Worm (Caenorhabditis elegans) whole organism, L1 larva: ENCODE data around the gene C24B9.3.

Source experiments
- C04F5.9 ChIP-seq: sonication (generic microtip); optimal IDR thresholded peaks from 2 replicates; lab custom pipeline; 2016; ENCODE audit warnings: missing genetic modification characterization, missing compliant biosample characterization
- aha-1 ChIP-seq: fragments of 150-350 bp; optimal IDR thresholded peaks from 2 replicates; lab custom pipeline; 2014; ENCODE audit warnings: missing biosample characterization, missing genetic modification characterization
- alr-1 ChIP-seq: fragments of 200-800 bp; sonication (Bioruptor generic); optimal IDR thresholded peaks from 2 replicates; lab custom pipeline; 2018; ENCODE audit warnings: borderline replicate concordance, mild to moderate bottlenecking, missing genetic modification characterization, missing compliant biosample characterization
- aly-2 ChIP-seq: fragments of 150-350 bp; optimal IDR thresholded peaks from 2 replicates; lab custom pipeline; 2014; ENCODE audit warnings: missing biosample characterization, missing genetic modification characterization
- ama-1 ChIP-seq: fragments of 150-350 bp; optimal IDR thresholded peaks from 2 replicates; lab custom pipeline; 2014
- ceh-63 ChIP-seq: fragments of 200-800 bp; sonication (Bioruptor generic); optimal IDR thresholded peaks from 2 replicates; lab custom pipeline; 2018; ENCODE audit warnings: mild to moderate bottlenecking, missing genetic modification characterization, missing compliant biosample characterization
- ceh-82 ChIP-seq, 3 experiments: fragments of 150-350 bp in 1 of 3; sonication (generic microtip) in 2 of 3; optimal IDR thresholded peaks; 2 replicates each; lab custom pipeline; 2014 to 2017; ENCODE audit warnings: missing biosample characterization in 3 of 3, missing genetic modification characterization in 3 of 3
- ceh-88 ChIP-seq: fragments of 200-800 bp; sonication (Bioruptor generic); IDR thresholded peaks from 2 replicates; pipeline ENCODE4 v1.3.6; 2022; ENCODE audit warnings: missing genetic modification characterization, missing compliant biosample characterization
- ceh-90 ChIP-seq: sonication (generic microtip); optimal IDR thresholded peaks from 2 replicates; lab custom pipeline; 2016; ENCODE audit warnings: missing genetic modification characterization, missing compliant biosample characterization
- ces-1 ChIP-seq: fragments of 150-350 bp; optimal IDR thresholded peaks from 2 replicates; lab custom pipeline; 2014; ENCODE audit warnings: missing biosample characterization, missing genetic modification reagents, missing genetic modification characterization
- dpl-1 ChIP-seq, 3 experiments: fragments of 150-350 bp in 2 of 3; sonication (generic microtip) in 1 of 3; optimal IDR thresholded peaks; 2 replicates each; lab custom pipeline; 2014 to 2017; ENCODE audit warnings: missing biosample characterization in 3 of 3, missing genetic modification characterization in 3 of 3, missing genetic modification reagents in 3 of 3
- dsc-1 ChIP-seq: sonication (generic microtip); optimal IDR thresholded peaks from 2 replicates; lab custom pipeline; 2016; ENCODE audit warnings: mild to moderate bottlenecking, missing genetic modification characterization, missing compliant biosample characterization
- efl-3 ChIP-seq: fragments of 200-800 bp; sonication (Bioruptor generic); optimal IDR thresholded peaks from 2 replicates; lab custom pipeline; 2018; ENCODE audit warnings: mild to moderate bottlenecking, missing genetic modification characterization, missing compliant biosample characterization
- elt-2 ChIP-seq: sonication (generic microtip); optimal IDR thresholded peaks from 2 replicates; lab custom pipeline; 2016; ENCODE audit warnings: missing genetic modification characterization, mild to moderate bottlenecking, inconsistent platforms, missing compliant biosample characterization, missing genetic modification reagents
- elt-3 ChIP-seq, 6 experiments: fragments of 150-350 bp in 1 of 6; sonication (generic microtip); optimal IDR thresholded peaks; 2 replicates each; lab custom pipeline; 2017 to 2018; ENCODE audit warnings: missing biosample characterization in 6 of 6, missing genetic modification characterization in 6 of 6, inconsistent platforms in 1 of 6
- ets-5 ChIP-seq: fragments of 200-800 bp; sonication (Bioruptor generic); IDR thresholded peaks from 2 replicates; pipeline ENCODE4 v1.3.6; 2022; ENCODE audit warnings: missing genetic modification characterization, missing compliant biosample characterization
- fkh-10 ChIP-seq: sonication (generic microtip); optimal IDR thresholded peaks from 2 replicates; lab custom pipeline; 2017; ENCODE audit warnings: missing biosample characterization, missing genetic modification reagents, missing genetic modification characterization
- fkh-8 ChIP-seq: sonication (generic microtip); optimal IDR thresholded peaks from 2 replicates; lab custom pipeline; 2016; ENCODE audit warnings: mild to moderate bottlenecking, missing genetic modification characterization, missing compliant biosample characterization
- fos-1 ChIP-seq: fragments of 150-350 bp; optimal IDR thresholded peaks from 2 replicates; lab custom pipeline; 2014; ENCODE audit warnings: missing biosample characterization, missing genetic modification characterization
- hlh-17 ChIP-seq: fragments of 200-800 bp; sonication (Bioruptor generic); optimal IDR thresholded peaks from 2 replicates; lab custom pipeline; 2018; ENCODE audit warnings: missing genetic modification characterization, mild to moderate bottlenecking, missing compliant biosample characterization, moderate library complexity, borderline replicate concordance
- isw-1 ChIP-seq: fragments of 200-800 bp; sonication (Bioruptor generic); IDR thresholded peaks from 2 replicates; pipeline ENCODE4 v1.3.6; 2022; ENCODE audit warnings: missing genetic modification characterization, missing compliant biosample characterization
- lin-13 ChIP-seq: fragments of 150-350 bp; optimal IDR thresholded peaks from 2 replicates; lab custom pipeline; 2014; ENCODE audit warnings: missing biosample characterization, missing genetic modification reagents, missing genetic modification characterization
- lin-14 ChIP-seq: fragments of 200-800 bp; sonication (Bioruptor generic); optimal IDR thresholded peaks from 2 replicates; lab custom pipeline; 2018; ENCODE audit warnings: mild to moderate bottlenecking, missing genetic modification characterization, moderate library complexity, missing compliant biosample characterization
- lin-15B ChIP-seq: fragments of 150-350 bp; sonication (generic microtip); optimal IDR thresholded peaks from 3 replicates; lab custom pipeline; 2014; ENCODE audit warnings: missing biosample characterization, missing genetic modification characterization
- lin-35 ChIP-seq, 2 experiments: fragments of 150-350 bp; optimal IDR thresholded peaks; 2 replicates each; lab custom pipeline; 2014; ENCODE audit warnings: missing biosample characterization in 2 of 2, missing genetic modification characterization in 2 of 2, missing genetic modification reagents in 2 of 2
- lin-39 ChIP-seq: fragments of 150-350 bp; optimal IDR thresholded peaks from 2 replicates; lab custom pipeline; 2014; ENCODE audit warnings: missing biosample characterization, missing genetic modification reagents, missing genetic modification characterization
- lir-3 ChIP-seq: sonication (generic microtip); optimal IDR thresholded peaks from 2 replicates; lab custom pipeline; 2016; ENCODE audit warnings: mild to moderate bottlenecking, missing genetic modification characterization, moderate library complexity, missing compliant biosample characterization; ENCODE audit not compliant: poor library complexity
- mab-9 ChIP-seq: fragments of 200-800 bp; sonication (Bioruptor generic); IDR thresholded peaks from 2 replicates; pipeline ENCODE4 v1.3.6; 2022; ENCODE audit warnings: missing genetic modification reagents, missing genetic modification characterization, missing compliant biosample characterization
- mdl-1 ChIP-seq, 2 experiments: fragments of 150-350 bp; optimal IDR thresholded peaks; 2 replicates each; lab custom pipeline; 2014 to 2017; ENCODE audit warnings: missing biosample characterization in 2 of 2, missing genetic modification characterization in 2 of 2, inconsistent platforms in 1 of 2
- mep-1 ChIP-seq: fragments of 150-350 bp; optimal IDR thresholded peaks from 2 replicates; lab custom pipeline; 2014; ENCODE audit warnings: missing biosample characterization, missing genetic modification characterization
- nhr-12 ChIP-seq: sonication (generic microtip); optimal IDR thresholded peaks from 2 replicates; lab custom pipeline; 2017; ENCODE audit warnings: missing biosample characterization, missing genetic modification characterization
- nhr-237 ChIP-seq: fragments of 150-350 bp; optimal IDR thresholded peaks from 2 replicates; lab custom pipeline; 2014; ENCODE audit warnings: missing biosample characterization, missing genetic modification characterization
- nhr-47 ChIP-seq: sonication (generic microtip); optimal IDR thresholded peaks from 2 replicates; lab custom pipeline; 2016; ENCODE audit warnings: mild to moderate bottlenecking, missing genetic modification characterization, moderate library complexity, missing compliant biosample characterization
- nhr-77 ChIP-seq: fragments of 150-350 bp; optimal IDR thresholded peaks from 2 replicates; lab custom pipeline; 2014; ENCODE audit warnings: missing biosample characterization, missing genetic modification characterization
- nhr-84 ChIP-seq: sonication (generic microtip); optimal IDR thresholded peaks from 2 replicates; lab custom pipeline; 2017; ENCODE audit warnings: missing biosample characterization, missing genetic modification characterization
- nhr-85 ChIP-seq: sonication (generic microtip); peaks from one replicate; lab custom pipeline; 2016; ENCODE audit warnings: missing genetic modification characterization, inconsistent platforms, missing compliant biosample characterization
- nhr-90 ChIP-seq: sonication (generic microtip); optimal IDR thresholded peaks from 2 replicates; lab custom pipeline; 2016; ENCODE audit warnings: mild to moderate bottlenecking, missing genetic modification characterization, missing compliant biosample characterization; ENCODE audit not compliant: poor library complexity
- pag-3 ChIP-seq: sonication (generic microtip); optimal IDR thresholded peaks from 2 replicates; lab custom pipeline; 2017; ENCODE audit warnings: missing genetic modification characterization, mild to moderate bottlenecking, missing compliant biosample characterization, antibody characterized with exemption, borderline replicate concordance; ENCODE audit not compliant: insufficient read depth
- pax-3 ChIP-seq: fragments of 200-800 bp; sonication (Bioruptor generic); optimal IDR thresholded peaks from 2 replicates; lab custom pipeline; 2018; ENCODE audit warnings: mild to moderate bottlenecking, missing genetic modification characterization, moderate library complexity, missing compliant biosample characterization
- pqm-1 ChIP-seq: sonication (generic microtip); optimal IDR thresholded peaks from 3 replicates; lab custom pipeline; 2017; ENCODE audit warnings: missing biosample characterization, missing genetic modification characterization
- rnt-1 ChIP-seq: sonication (generic microtip); optimal IDR thresholded peaks from 2 replicates; lab custom pipeline; 2016; ENCODE audit warnings: mild to moderate bottlenecking, missing genetic modification characterization, moderate library complexity, missing compliant biosample characterization
- sup-37 ChIP-seq: fragments of 200-800 bp; sonication (Bioruptor generic); optimal IDR thresholded peaks from 2 replicates; lab custom pipeline; 2018; ENCODE audit warnings: mild to moderate bottlenecking, missing genetic modification characterization, missing compliant biosample characterization
- swsn-7 ChIP-seq: sonication (generic microtip); optimal IDR thresholded peaks from 2 replicates; lab custom pipeline; 2016; ENCODE audit warnings: missing genetic modification characterization, missing compliant biosample characterization
- tlp-1 ChIP-seq: fragments of 150-350 bp; optimal IDR thresholded peaks from 2 replicates; lab custom pipeline; 2014; ENCODE audit warnings: missing biosample characterization, missing genetic modification characterization
- unc-62 ChIP-seq: fragments of 150-350 bp; optimal IDR thresholded peaks from 2 replicates; lab custom pipeline; 2014; ENCODE audit warnings: missing biosample characterization, missing genetic modification reagents, missing genetic modification characterization
- unc-98 ChIP-seq: fragments of 200-800 bp; sonication (Bioruptor generic); IDR thresholded peaks from 2 replicates; pipeline ENCODE4 v1.3.6; 2022; ENCODE audit warnings: missing genetic modification characterization, missing compliant biosample characterization
- vab-15 ChIP-seq: sonication (generic microtip); optimal IDR thresholded peaks from 2 replicates; lab custom pipeline; 2017; ENCODE audit warnings: missing genotype, mild to moderate bottlenecking, missing genetic modification characterization, missing compliant biosample characterization
- xbp-1 ChIP-seq: sonication (generic microtip); optimal IDR thresholded peaks from 2 replicates; lab custom pipeline; 2016; ENCODE audit warnings: missing genetic modification characterization, missing compliant biosample characterization
- zag-1 ChIP-seq: fragments of 150-350 bp; optimal IDR thresholded peaks from 2 replicates; lab custom pipeline; 2014; ENCODE audit warnings: missing biosample characterization, missing genetic modification characterization
- zip-4 ChIP-seq: fragments of 200-800 bp; sonication (Bioruptor generic); optimal IDR thresholded peaks from 2 replicates; lab custom pipeline; 2018; ENCODE audit warnings: mild to moderate bottlenecking, missing genetic modification characterization, moderate library complexity, missing compliant biosample characterization
- ztf-11 ChIP-seq, 2 experiments: sonication (generic microtip); optimal IDR thresholded peaks; 2 replicates each; lab custom pipeline; 2016 to 2017; ENCODE audit warnings: missing genetic modification characterization in 2 of 2, missing biosample characterization in 1 of 2, missing compliant biosample characterization in 1 of 2
- ztf-4 ChIP-seq: fragments of 150-350 bp; optimal IDR thresholded peaks from 2 replicates; lab custom pipeline; 2014; ENCODE audit warnings: missing biosample characterization, missing genetic modification characterization

Gene C24B9.3

DNA sequence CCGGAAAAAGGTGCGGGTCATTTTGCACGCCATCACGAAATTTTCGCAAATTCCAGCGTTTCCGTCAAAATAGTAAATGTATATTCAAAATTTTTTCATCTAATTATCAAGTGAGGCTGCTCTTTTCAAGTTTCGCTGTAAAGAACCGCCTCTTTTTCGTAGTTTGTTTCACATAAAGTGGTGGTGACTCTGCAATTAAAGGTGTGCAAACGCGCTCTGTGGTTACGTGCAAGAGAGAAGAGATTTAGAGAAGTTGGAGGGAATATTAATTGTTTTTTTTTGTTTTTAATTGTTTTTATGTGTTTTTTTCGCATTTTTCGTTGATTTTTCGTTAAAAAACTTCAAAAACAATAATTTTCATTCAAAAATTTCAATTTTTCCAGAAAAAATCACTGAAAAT is 38.8 kb downstream of the C24B9.3 start, which contains the start of gene W02G9.3:
Gene W02G9.3, plus strand, starts transcription at position 384 of the 400 bp plus-strand sequence.
- TF ChIP-seq vab-15 (tag; lab: Kevin White, UChicago) (peak; percentile 99), nhr-47 (tag; lab: Kevin White, UChicago) (peak; percentile 85), dsc-1 (peak; percentile 88), ama-1 (lab: Kevin White, UChicago) (peak; percentile 43), unc-62 (GFP tag; lab: Kevin White, UChicago) (no peak), mab-9 (no peak), nhr-237 (tag; lab: Kevin White, UChicago) (peak; percentile 55), ztf-11 (tag; optimal IDR thresholded peaks at IDR 0.05; lab: Kevin White, UChicago) (peak in 1 of 2 experiments; percentile 40), mep-1 (tag; lab: Kevin White, UChicago) (peak; percentile 89), ceh-88 (GFP tag; lab: Robert Waterston, UW) (no peak), ets-5 (no peak), elt-2 (peak; percentile 18), lin-13 (peak; percentile 82), pag-3 (no peak), nhr-90 (tag; lab: Kevin White, UChicago) (peak; percentile 78), xbp-1 (tag; lab: Kevin White, UChicago) (peak; percentile 78), ztf-4 (tag; lab: Kevin White, UChicago) (peak; percentile 40), lin-15B (tag; lab: Kevin White, UChicago) (peak; percentile 78), tlp-1 (tag; lab: Kevin White, UChicago) (no peak), zag-1 (no peak), dpl-1 (GFP tag; optimal IDR thresholded peaks at IDR 0.05; lab: Kevin White, UChicago) (peak; percentile 83 to 91 (median 89)), lir-3 (no peak), mdl-1 (tag; optimal IDR thresholded peaks at IDR 0.05; lab: Kevin White, UChicago) (peak in 1 of 2 experiments; percentile 61), lin-39 (tag; lab: Kevin White, UChicago) (peak; percentile 80), aly-2 (tag; lab: Kevin White, UChicago) (peak; percentile 63), nhr-85 (tag; lab: Kevin White, UChicago) (peak; percentile 89), efl-3 (GFP tag; lab: Kevin White, UChicago) (no peak), ceh-82 (tag; optimal IDR thresholded peaks at IDR 0.05; lab: Kevin White, UChicago) (peak; percentile 66 to 89 (median 81)), swsn-7 (tag; lab: Kevin White, UChicago) (peak; percentile 80), pqm-1 (tag; lab: Kevin White, UChicago) (no peak), nhr-12 (no peak), isw-1 (GFP tag; lab: Robert Waterston, UW) (peak; percentile 70), zip-4 (no peak), ces-1 (GFP tag; lab: Kevin White, UChicago) (no peak), fkh-10 (GFP tag; lab: Kevin White, UChicago) (peak; percentile 49), C04F5.9 (no peak), aha-1 (tag; lab: Kevin White, UChicago) (no peak), unc-98 (GFP tag; lab: Robert Waterston, UW) (no peak), nhr-77 (tag; lab: Kevin White, UChicago) (peak; percentile 69), nhr-84 (tag; lab: Kevin White, UChicago) (no peak), sup-37 (GFP tag; lab: Kevin White, UChicago) (no peak), elt-3 (tag; optimal IDR thresholded peaks at IDR 0.05; lab: Kevin White, UChicago) (peak in 1 of 6 experiments; percentile 66), fkh-8 (tag; lab: Kevin White, UChicago) (peak; percentile 83), ceh-63 (GFP tag; lab: Kevin White, UChicago) (no peak), hlh-17 (GFP tag; lab: Kevin White, UChicago) (no peak), lin-35 (GFP tag; optimal IDR thresholded peaks at IDR 0.05; lab: Kevin White, UChicago) (peak; percentile 87 to 95), alr-1 (tag; lab: Kevin White, UChicago) (no peak), fos-1 (tag; lab: Kevin White, UChicago) (peak; percentile 68), rnt-1 (tag; lab: Kevin White, UChicago) (peak; percentile 87), pax-3 (tag; lab: Kevin White, UChicago) (peak; percentile 74), lin-14 (GFP tag; lab: Kevin White, UChicago) (peak; percentile 85), ceh-90 (peak; percentile 35)
